Worm (Caenorhabditis elegans) whole organism, L1 larva: ENCODE data around the gene srj-55.

ENCODE experiments used
- nhr-20 ChIP-seq: sonication (generic microtip); optimal IDR thresholded peaks from 2 replicates; lab custom pipeline; 2016; ENCODE audit warnings: mild to moderate bottlenecking, missing genetic modification characterization, missing compliant biosample characterization

Gene srj-55

ce11 chrV:2807760-2808159 lies 50.0 kb downstream of the srj-55 start, which contains the start of gene ketn-1:
TSS of gene ketn-1 (minus strand) at chrV:2807860.
- TF ChIP-seq nhr-20 (tag; lab: Kevin White, UChicago): no peak
